Worm (Caenorhabditis elegans) whole organism, early embryonic: ENCODE data around the gene trx-1.

Experiments
- ama-1 ChIP-seq: fragments of 150-350 bp; optimal IDR thresholded peaks from 2 replicates; lab custom pipeline; 2014
- ceh-36 ChIP-seq: sonication (generic microtip); optimal IDR thresholded peaks from 2 replicates; lab custom pipeline; 2016; ENCODE audit warnings: missing genetic modification characterization, inconsistent platforms, missing compliant biosample characterization
- pes-1 ChIP-seq: fragments of 200-800 bp; sonication (Bioruptor generic); IDR thresholded peaks from 2 replicates; pipeline ENCODE4 v1.3.6; 2022; ENCODE audit warnings: missing genetic modification reagents, missing genetic modification characterization, missing compliant biosample characterization

DNA sequence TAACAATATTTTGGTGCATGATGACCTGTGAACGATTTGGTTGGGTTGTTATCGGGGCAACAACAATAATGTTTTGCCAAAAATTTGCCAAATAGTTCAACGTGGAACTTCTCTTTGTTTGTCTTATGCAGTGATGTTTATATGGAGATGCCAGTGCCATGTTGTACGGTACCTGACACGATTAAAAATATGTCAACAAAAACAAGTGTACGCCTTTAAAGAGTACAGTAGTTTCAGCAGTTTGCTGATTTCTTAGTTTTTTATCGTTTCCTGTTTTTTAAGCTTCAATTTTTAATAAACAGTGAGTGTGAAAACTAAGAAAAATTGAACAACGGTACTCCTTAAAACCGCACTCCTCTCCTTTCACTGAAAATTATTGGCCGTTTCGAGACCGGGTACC, 24.9 kb upstream of the trx-1 start:
- TF ChIP-seq pes-1 (GFP tag; lab: Robert Waterston, UW) (no peak), ama-1 (lab: Kevin White, UChicago) (no peak), ceh-36 (tag; lab: Kevin White, UChicago) (no peak)
